Fruit fly (Drosophila melanogaster): ENCODE measurements around the gene CG31157.

Gene CG31157

dm6 chr3R:13011621-13011963 is 35.9 kb upstream of the CG31157 start, which contains the start of gene CtBP:
CtBP (plus strand) TSS chr3R:13011649.
- TF ChIP-seq CG11762 (GFP tag; optimal IDR thresholded peaks at IDR 0.05; ENCODE audit: insufficient read depth) (no peak), OdsH (GFP tag; optimal IDR thresholded peaks at IDR 0.05) (no peak), CG16779 (tag; optimal IDR thresholded peaks at IDR 0.05) (peak; percentile 15), vri (GFP tag; optimal IDR thresholded peaks at IDR 0.05) (no peak), esn (GFP tag; optimal IDR thresholded peaks at IDR 0.05) (no peak), CG1621 (tag; optimal IDR thresholded peaks at IDR 0.05) (peak; percentile 92), spab (GFP tag; optimal IDR thresholded peaks at IDR 0.05) (no peak), ss (GFP tag; optimal IDR thresholded peaks at IDR 0.05) (peak in 1 of 2 experiments; percentile 31), Hr38 (GFP tag; optimal IDR thresholded peaks at IDR 0.05) (no peak), fd85E (GFP tag; optimal IDR thresholded peaks at IDR 0.05) (no peak), Eip93F (GFP tag; optimal IDR thresholded peaks at IDR 0.05) (no peak), CG32006 (GFP tag; optimal IDR thresholded peaks at IDR 0.05) (no peak), CG8119 (GFP tag; IDR thresholded peaks at IDR 0.05) (0 out of 3 replicates have a peak, but pooled peaks have one; percentile 26), lz (GFP tag; optimal IDR thresholded peaks at IDR 0.05) (no peak), svp (GFP tag) (no peak), Sox14 (GFP tag; optimal IDR thresholded peaks at IDR 0.05) (no peak), CG6854 (GFP tag; optimal IDR thresholded peaks at IDR 0.05) (peak; percentile 40), pdm3 (GFP tag; optimal IDR thresholded peaks at IDR 0.05) (no peak), Blimp-1 (GFP tag; optimal IDR thresholded peaks at IDR 0.05) (no peak), CG8632 (GFP tag; optimal IDR thresholded peaks at IDR 0.05) (no peak), achi (GFP tag; optimal IDR thresholded peaks at IDR 0.05) (no peak), CG3919 (GFP tag; optimal IDR thresholded peaks at IDR 0.05) (no peak), CG8319 (GFP tag; optimal IDR thresholded peaks at IDR 0.05) (no peak), CG3032 (tag; optimal IDR thresholded peaks at IDR 0.05) (no peak), acj6 (GFP tag; optimal IDR thresholded peaks at IDR 0.05) (no peak), Smox (GFP tag; optimal IDR thresholded peaks at IDR 0.05) (no peak), CG6808 (GFP tag; optimal IDR thresholded peaks at IDR 0.05) (no peak), Hr4 (GFP tag; optimal IDR thresholded peaks at IDR 0.05) (no peak), Met (GFP tag; optimal IDR thresholded peaks at IDR 0.05) (no peak)

DNA sequence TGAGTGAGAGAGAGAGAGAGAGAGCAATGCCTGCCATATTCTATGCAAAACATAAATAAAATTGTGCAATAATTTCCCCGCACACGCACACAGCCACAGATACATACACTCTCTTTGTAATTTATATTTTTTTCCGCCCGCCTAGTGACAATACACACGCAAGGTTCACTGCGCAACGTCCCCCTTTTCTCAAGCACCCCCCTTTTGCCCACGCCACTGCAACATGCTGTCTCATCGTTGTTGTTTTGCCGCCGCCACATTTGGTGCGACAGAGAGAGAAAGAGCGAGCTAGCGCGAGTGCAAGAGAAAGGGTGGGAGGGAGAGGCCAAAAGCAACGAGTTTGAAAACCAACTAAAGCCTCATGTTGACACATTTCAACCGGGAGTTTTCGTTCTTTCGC is 35.2 kb upstream of the CG31157 start:
- TF ChIP-seq CG11294 (GFP tag; IDR thresholded peaks at IDR 0.05) (peak; percentile 51), Blimp-1 (GFP tag; optimal IDR thresholded peaks at IDR 0.05) (peak; percentile 57), CG34406 (GFP tag; optimal IDR thresholded peaks at IDR 0.05) (peak; percentile 56), CG6163 (GFP tag; IDR thresholded peaks at IDR 0.05) (peak; percentile 88), CG6854 (GFP tag; optimal IDR thresholded peaks at IDR 0.05) (peak; percentile 26), Sox102F (GFP tag; optimal IDR thresholded peaks at IDR 0.05) (peak; percentile 71), CG3032 (tag; optimal IDR thresholded peaks at IDR 0.05) (peak; percentile 49), CG10669 (GFP tag; optimal IDR thresholded peaks at IDR 0.05) (peak; percentile 67), Met (GFP tag; optimal IDR thresholded peaks at IDR 0.05) (peak; percentile 71), eg (GFP tag; IDR thresholded peaks at IDR 0.05) (peak; percentile 89), CG1621 (tag; optimal IDR thresholded peaks at IDR 0.05) (peak; percentile 63), CG15336 (GFP tag; IDR thresholded peaks at IDR 0.05) (no peak; the same call in 1 of the 2 replicates), fd85E (GFP tag; optimal IDR thresholded peaks at IDR 0.05) (no peak), pdm3 (GFP tag; optimal IDR thresholded peaks at IDR 0.05) (peak; percentile 78), CG4318 (GFP tag; optimal IDR thresholded peaks at IDR 0.05) (no peak), dac (GFP tag; optimal IDR thresholded peaks at IDR 0.05) (peak; percentile 77), Ets21C (GFP tag; optimal IDR thresholded peaks at IDR 0.05) (peak; percentile 67), acj6 (GFP tag; optimal IDR thresholded peaks at IDR 0.05) (peak; percentile 73), CG9139 (GFP tag; optimal IDR thresholded peaks at IDR 0.05) (peak; percentile 64), OdsH (GFP tag; optimal IDR thresholded peaks at IDR 0.05) (peak; percentile 77), Sox15 (GFP tag; optimal IDR thresholded peaks at IDR 0.05) (peak; percentile 73), Ets96B (tag; optimal IDR thresholded peaks at IDR 0.05) (peak; percentile 63), fkh (GFP tag; optimal IDR thresholded peaks at IDR 0.05) (peak; percentile 59), CG31627 (GFP tag; optimal IDR thresholded peaks at IDR 0.05) (peak; percentile 80), CG6792 (GFP tag; optimal IDR thresholded peaks at IDR 0.05) (peak; percentile 77), CG6808 (GFP tag; optimal IDR thresholded peaks at IDR 0.05) (peak; percentile 69), Hr38 (GFP tag; optimal IDR thresholded peaks at IDR 0.05) (no peak), vri (GFP tag; optimal IDR thresholded peaks at IDR 0.05) (peak; percentile 86), Sox14 (GFP tag; optimal IDR thresholded peaks at IDR 0.05) (peak; percentile 90), Eip93F (GFP tag; optimal IDR thresholded peaks at IDR 0.05) (no peak), lz (GFP tag; optimal IDR thresholded peaks at IDR 0.05) (peak; percentile 82), Eip78C (GFP tag) (peak; percentile 92), fd59A (GFP tag; optimal IDR thresholded peaks at IDR 0.05) (peak; percentile 33), Hr4 (GFP tag; optimal IDR thresholded peaks at IDR 0.05) (peak; percentile 74), CG8632 (GFP tag; optimal IDR thresholded peaks at IDR 0.05) (peak; percentile 62), CG3919 (GFP tag; optimal IDR thresholded peaks at IDR 0.05) (peak; percentile 72), CG8319 (GFP tag; optimal IDR thresholded peaks at IDR 0.05) (peak; percentile 63), CG10631 (GFP tag; optimal IDR thresholded peaks at IDR 0.05) (peak; percentile 72)

All from whole organism, prepupa.